Worm (Caenorhabditis elegans) whole organism, young adult: ENCODE measurements around the gene try-5.

ENCODE experiments used
- B0261.1 ChIP-seq: sonication (generic microtip); optimal IDR thresholded peaks from 2 replicates; lab custom pipeline; 2016; ENCODE audit warnings: mild to moderate bottlenecking, missing genetic modification characterization, moderate library complexity, missing compliant biosample characterization
- D2030.7 ChIP-seq: fragments of 200-800 bp; sonication (Bioruptor generic); IDR thresholded peaks from 2 replicates; pipeline ENCODE4 v1.3.6; 2022; ENCODE audit warnings: missing genetic modification reagents, missing genetic modification characterization, missing compliant biosample characterization
- F10E7.11 ChIP-seq: sonication (generic microtip); optimal IDR thresholded peaks from 2 replicates; lab custom pipeline; 2017; ENCODE audit warnings: mild to moderate bottlenecking, missing genetic modification characterization, moderate library complexity, missing compliant biosample characterization
- F22D6.2 ChIP-seq: sonication (generic microtip); optimal IDR thresholded peaks from 2 replicates; lab custom pipeline; 2016; ENCODE audit warnings: mild to moderate bottlenecking, missing genetic modification characterization, missing compliant biosample characterization
- F37B4.10 ChIP-seq: fragments of 200-800 bp; sonication (Bioruptor generic); IDR thresholded peaks from 2 replicates; pipeline ENCODE4 v1.3.6; 2022; ENCODE audit warnings: missing genetic modification characterization, missing compliant biosample characterization
- F39B2.1 ChIP-seq: fragments of 200-800 bp; sonication (Bioruptor generic); IDR thresholded peaks from 2 replicates; pipeline ENCODE4 v1.3.6; 2022; ENCODE audit warnings: missing genetic modification reagents, missing genetic modification characterization, missing compliant biosample characterization
- F49E8.2 ChIP-seq: sonication (generic microtip); optimal IDR thresholded peaks from 3 replicates; lab custom pipeline; 2017; ENCODE audit warnings: missing genetic modification characterization, mild to moderate bottlenecking, missing compliant biosample characterization, antibody characterized with exemption, moderate library complexity; ENCODE audit not compliant: insufficient read depth
- F55B11.4 ChIP-seq: sonication (generic microtip); optimal IDR thresholded peaks from 2 replicates; lab custom pipeline; 2016; ENCODE audit warnings: missing compliant biosample characterization, missing genetic modification characterization, borderline replicate concordance; ENCODE audit not compliant: insufficient read depth
- F57C9.4 ChIP-seq: sonication (generic microtip); optimal IDR thresholded peaks from 2 replicates; lab custom pipeline; 2017; ENCODE audit warnings: mild to moderate bottlenecking, missing genetic modification characterization, missing compliant biosample characterization
- K11D2.4 ChIP-seq: fragments of 200-800 bp; sonication (Bioruptor generic); IDR thresholded peaks from 2 replicates; pipeline ENCODE4 v1.3.6; 2022; ENCODE audit warnings: missing genetic modification reagents, missing genetic modification characterization, missing compliant biosample characterization
- ZK185.1 ChIP-seq: sonication (generic microtip); optimal IDR thresholded peaks from 2 replicates; lab custom pipeline; 2016; ENCODE audit warnings: mild to moderate bottlenecking, missing genetic modification characterization, missing compliant biosample characterization; ENCODE audit not compliant: poor library complexity, severe bottlenecking
- ama-1 ChIP-seq, 3 experiments: fragments of 150-350 bp in 1 of 3; sonication (generic microtip) in 2 of 3; optimal IDR thresholded peaks; 2 replicates each; lab custom pipeline; 2014 to 2018; ENCODE audit warnings: missing biosample characterization in 2 of 3, missing genetic modification characterization in 2 of 3, missing genetic modification reagents in 2 of 3
- aptf-2 ChIP-seq: fragments of 200-800 bp; sonication (Bioruptor generic); conservative IDR thresholded peaks from 2 replicates; pipeline ENCODE4 v1.3.6; 2022; ENCODE audit warnings: missing genetic modification reagents, missing genetic modification characterization, missing compliant biosample characterization
- aptf-3 ChIP-seq: fragments of 200-800 bp; sonication (Bioruptor generic); IDR thresholded peaks from 2 replicates; pipeline ENCODE4 v1.3.6; 2022; ENCODE audit warnings: missing genetic modification characterization, missing compliant biosample characterization
- bed-2 ChIP-seq: fragments of 200-800 bp; sonication (Bioruptor generic); IDR thresholded peaks from 2 replicates; pipeline ENCODE4 v1.3.6; 2022; ENCODE audit warnings: missing genetic modification reagents, missing genetic modification characterization, missing compliant biosample characterization
- ceh-27 ChIP-seq: fragments of 200-800 bp; sonication (Bioruptor generic); optimal IDR thresholded peaks from 2 replicates; lab custom pipeline; 2018; ENCODE audit warnings: mild to moderate bottlenecking, missing genetic modification characterization, moderate library complexity, missing compliant biosample characterization
- ceh-58 ChIP-seq: fragments of 200-800 bp; sonication (Bioruptor generic); IDR thresholded peaks from 2 replicates; pipeline ENCODE4 v1.3.6; 2022; ENCODE audit warnings: missing genetic modification characterization, missing compliant biosample characterization
- ceh-79 ChIP-seq: sonication (generic microtip); optimal IDR thresholded peaks from 2 replicates; lab custom pipeline; 2017; ENCODE audit warnings: mild to moderate bottlenecking, missing genetic modification characterization, missing compliant biosample characterization
- dox-1 ChIP-seq: fragments of 200-800 bp; sonication (Bioruptor generic); IDR thresholded peaks from 2 replicates; pipeline ENCODE4 v1.3.6; 2022; ENCODE audit warnings: missing genetic modification reagents, missing genetic modification characterization, missing compliant biosample characterization
- dpl-1 ChIP-seq: fragments of 150-350 bp; optimal IDR thresholded peaks from 2 replicates; lab custom pipeline; 2014; ENCODE audit warnings: missing biosample characterization, missing genetic modification reagents, missing genetic modification characterization
- ets-4 ChIP-seq: fragments of 200-800 bp; sonication (Bioruptor generic); optimal IDR thresholded peaks from 2 replicates; lab custom pipeline; 2018; ENCODE audit warnings: mild to moderate bottlenecking, missing genetic modification characterization, missing compliant biosample characterization
- fkh-3 ChIP-seq: sonication (generic microtip); optimal IDR thresholded peaks from 2 replicates; lab custom pipeline; 2016; ENCODE audit warnings: mild to moderate bottlenecking, missing genetic modification characterization, missing compliant biosample characterization
- gei-17 ChIP-seq: fragments of 200-800 bp; sonication (Bioruptor generic); optimal IDR thresholded peaks from 2 replicates; lab custom pipeline; 2018; ENCODE audit warnings: mild to moderate bottlenecking, missing genetic modification characterization, missing compliant biosample characterization
- hlh-12 ChIP-seq: sonication (generic microtip); optimal IDR thresholded peaks from 2 replicates; lab custom pipeline; 2016; ENCODE audit warnings: missing genetic modification characterization, missing compliant biosample characterization
- hmg-1.2 ChIP-seq: fragments of 200-800 bp; sonication (Bioruptor generic); IDR thresholded peaks from 2 replicates; pipeline ENCODE4 v1.3.6; 2022; ENCODE audit warnings: missing genetic modification reagents, missing genetic modification characterization, missing compliant biosample characterization
- hmg-20 ChIP-seq: fragments of 200-800 bp; sonication (Bioruptor generic); IDR thresholded peaks from 2 replicates; pipeline ENCODE4 v1.3.6; 2022; ENCODE audit warnings: missing genetic modification reagents, missing genetic modification characterization, missing compliant biosample characterization
- hrde-1 ChIP-seq: sonication (generic microtip); optimal IDR thresholded peaks from 2 replicates; lab custom pipeline; 2016; ENCODE audit warnings: missing genetic modification characterization, mild to moderate bottlenecking, missing compliant biosample characterization, moderate library complexity, missing genotype, missing genetic modification reagents, borderline replicate concordance
- hsf-1 ChIP-seq: fragments of 200-800 bp; sonication (Bioruptor generic); IDR thresholded peaks from 2 replicates; pipeline ENCODE4 v1.3.6; 2022; ENCODE audit warnings: missing genetic modification reagents, missing genetic modification characterization, missing compliant biosample characterization
- lin-54 ChIP-seq: fragments of 200-800 bp; sonication (Bioruptor generic); optimal IDR thresholded peaks from 2 replicates; lab custom pipeline; 2018; ENCODE audit warnings: mild to moderate bottlenecking, missing genetic modification characterization, missing compliant biosample characterization
- lir-1 ChIP-seq: fragments of 200-800 bp; sonication (Bioruptor generic); conservative IDR thresholded peaks from 2 replicates; pipeline ENCODE4 v1.3.6; 2022; ENCODE audit warnings: missing genetic modification reagents, missing genetic modification characterization, missing compliant biosample characterization
- lsl-1 ChIP-seq: fragments of 200-800 bp; sonication (Bioruptor generic); optimal IDR thresholded peaks from 2 replicates; lab custom pipeline; 2018; ENCODE audit warnings: mild to moderate bottlenecking, missing genetic modification characterization, moderate library complexity, missing compliant biosample characterization
- madf-10 ChIP-seq: sonication (generic microtip); optimal IDR thresholded peaks from 2 replicates; lab custom pipeline; 2016; ENCODE audit warnings: mild to moderate bottlenecking, missing genetic modification characterization, missing compliant biosample characterization
- madf-6 ChIP-seq: fragments of 200-800 bp; sonication (Bioruptor generic); IDR thresholded peaks from 2 replicates; pipeline ENCODE4 v1.3.6; 2022; ENCODE audit warnings: missing genetic modification reagents, missing genetic modification characterization, missing compliant biosample characterization
- mcd-1 ChIP-seq: fragments of 200-800 bp; sonication (Bioruptor generic); IDR thresholded peaks from 2 replicates; pipeline ENCODE4 v1.3.6; 2022; ENCODE audit warnings: missing genetic modification reagents, missing genetic modification characterization, missing compliant biosample characterization
- mel-28 ChIP-seq: sonication (generic microtip); optimal IDR thresholded peaks from 2 replicates; lab custom pipeline; 2016; ENCODE audit warnings: borderline replicate concordance, mild to moderate bottlenecking, missing genetic modification characterization, missing compliant biosample characterization
- nhr-179 ChIP-seq: sonication (generic microtip); optimal IDR thresholded peaks from 2 replicates; lab custom pipeline; 2016; ENCODE audit warnings: mild to moderate bottlenecking, missing genetic modification characterization, missing compliant biosample characterization
- nhr-90 ChIP-seq: sonication (generic microtip); optimal IDR thresholded peaks from 2 replicates; lab custom pipeline; 2016; ENCODE audit warnings: missing genotype, mild to moderate bottlenecking, missing genetic modification characterization, missing compliant biosample characterization
- pbrm-1 ChIP-seq: fragments of 200-800 bp; sonication (Bioruptor generic); IDR thresholded peaks from 2 replicates; pipeline ENCODE4 v1.3.6; 2022; ENCODE audit warnings: missing genetic modification reagents, missing genetic modification characterization, missing compliant biosample characterization
- pha-4 ChIP-seq: fragments of 150-350 bp; sonication (generic microtip); optimal IDR thresholded peaks from 2 replicates; lab custom pipeline; 2014; ENCODE audit warnings: missing biosample characterization, missing genetic modification reagents, missing genetic modification characterization
- rpc-1 ChIP-seq, 2 experiments: fragments of 150-350 bp in 1 of 2; sonication (generic microtip) in 1 of 2; optimal IDR thresholded peaks; 2 replicates each; lab custom pipeline; 2014 to 2018; ENCODE audit warnings: missing biosample characterization in 1 of 2, missing genetic modification characterization in 1 of 2, missing genetic modification reagents in 1 of 2, missing genotype in 1 of 2
- sea-2 ChIP-seq: fragments of 200-800 bp; sonication (Bioruptor generic); IDR thresholded peaks from 2 replicates; pipeline ENCODE4 v1.3.6; 2022; ENCODE audit warnings: missing genetic modification characterization, missing compliant biosample characterization
- snpc-3.4 ChIP-seq: sonication (generic microtip); optimal IDR thresholded peaks from 2 replicates; lab custom pipeline; 2017; ENCODE audit warnings: missing genetic modification characterization, mild to moderate bottlenecking, missing compliant biosample characterization, antibody characterized with exemption, moderate library complexity, missing genotype, missing genetic modification reagents
- snpc-4 ChIP-seq, 5 experiments: fragments of 150-350 bp in 1 of 5; sonication (generic microtip) in 4 of 5; optimal IDR thresholded peaks; 2 replicates each; lab custom pipeline; 2014 to 2018; ENCODE audit warnings: missing genetic modification characterization in 5 of 5, missing biosample characterization in 3 of 5, antibody characterized with exemption in 2 of 5, mild to moderate bottlenecking in 2 of 5, missing compliant biosample characterization in 2 of 5, missing genotype in 2 of 5, moderate library complexity in 2 of 5, missing genetic modification reagents in 1 of 5
- sptf-2 ChIP-seq: fragments of 200-800 bp; sonication (Bioruptor generic); optimal IDR thresholded peaks from 2 replicates; lab custom pipeline; 2018; ENCODE audit warnings: mild to moderate bottlenecking, missing genetic modification characterization, missing compliant biosample characterization
- tbx-9 ChIP-seq: sonication (generic microtip); optimal IDR thresholded peaks from 2 replicates; lab custom pipeline; 2016; ENCODE audit warnings: borderline replicate concordance, missing genetic modification characterization, inconsistent platforms, missing compliant biosample characterization
- tlf-1 ChIP-seq: fragments of 200-800 bp; sonication (Bioruptor generic); optimal IDR thresholded peaks from 2 replicates; lab custom pipeline; 2018; ENCODE audit warnings: mild to moderate bottlenecking, missing genetic modification characterization, missing compliant biosample characterization
- unc-62 ChIP-seq: fragments of 150-350 bp; optimal IDR thresholded peaks from 2 replicates; lab custom pipeline; 2014; ENCODE audit warnings: missing biosample characterization, missing genetic modification reagents, missing genetic modification characterization
- xnd-1 ChIP-seq: sonication (generic microtip); optimal IDR thresholded peaks from 2 replicates; lab custom pipeline; 2016; ENCODE audit warnings: missing genotype, missing genetic modification reagents, missing genetic modification characterization, missing compliant biosample characterization

Gene try-5

ce11 chrV:9326903-9327302, 19.9 kb upstream of the try-5 start (continued):
- TF ChIP-seq lin-54 (GFP tag; lab: Kevin White, UChicago) (no peak), dpl-1 (no peak), mel-28 (tag; lab: Kevin White, UChicago) (no peak), rpc-1 (optimal IDR thresholded peaks at IDR 0.05; lab: Kevin White, UChicago) (no peak), rpc-1 (tag; optimal IDR thresholded peaks at IDR 0.05; lab: Kevin White, UChicago) (no peak), nhr-179 (no peak), snpc-4 (GFP tag; optimal IDR thresholded peaks at IDR 0.05; lab: Kevin White, UChicago) (no peak), snpc-4 (tag; optimal IDR thresholded peaks at IDR 0.05; lab: Kevin White, UChicago) (peak in 1 of 4 experiments; percentile 13), tlf-1 (GFP tag; lab: Kevin White, UChicago) (no peak), F10E7.11 (tag; lab: Kevin White, UChicago) (no peak), ceh-27 (no peak), ets-4 (GFP tag; lab: Kevin White, UChicago) (no peak), ceh-79 (tag; lab: Kevin White, UChicago) (no peak), B0261.1 (tag; lab: Kevin White, UChicago) (no peak), hsf-1 (GFP tag; lab: Robert Waterston, UW) (no peak; the same call in 1 of the 2 replicates), gei-17 (no peak), fkh-3 (tag; lab: Kevin White, UChicago) (no peak), snpc-3.4 (tag; lab: Kevin White, UChicago) (no peak), unc-62 (no peak), pha-4 (tag; lab: Kevin White, UChicago) (no peak), sptf-2 (no peak), ceh-58 (GFP tag; lab: Robert Waterston, UW) (no peak), xnd-1 (no peak), aptf-2 (GFP tag; lab: Robert Waterston, UW) (no peak), madf-6 (GFP tag; lab: Robert Waterston, UW) (0 out of 2 replicates have a peak, but pooled peaks have one; percentile 21), hmg-1.2 (GFP tag; lab: Robert Waterston, UW) (no peak), sea-2 (GFP tag; lab: Robert Waterston, UW) (no peak), hrde-1 (peak; percentile 72), lir-1 (no peak), F37B4.10 (no peak), aptf-3 (GFP tag; lab: Robert Waterston, UW) (no peak), nhr-90 (tag; lab: Kevin White, UChicago) (no peak), F49E8.2 (tag; lab: Kevin White, UChicago) (no peak), tbx-9 (no peak), F22D6.2 (tag; lab: Kevin White, UChicago) (no peak), D2030.7 (GFP tag; lab: Robert Waterston, UW) (no peak), madf-10 (tag; lab: Kevin White, UChicago) (no peak), hlh-12 (no peak), ama-1 (optimal IDR thresholded peaks at IDR 0.05; lab: Kevin White, UChicago) (no peak), ama-1 (GFP tag; optimal IDR thresholded peaks at IDR 0.05; lab: Kevin White, UChicago) (peak in 1 of 2 experiments; percentile 4), F55B11.4 (tag; lab: Kevin White, UChicago) (no peak), ZK185.1 (tag; lab: Kevin White, UChicago) (no peak), F57C9.4 (tag; lab: Kevin White, UChicago) (no peak), bed-2 (GFP tag; lab: Robert Waterston, UW) (no peak), mcd-1 (GFP tag; lab: Robert Waterston, UW) (no peak), pbrm-1 (GFP tag; lab: Robert Waterston, UW) (no peak), hmg-20 (GFP tag; lab: Robert Waterston, UW) (no peak), F39B2.1 (GFP tag; lab: Robert Waterston, UW) (no peak), lsl-1 (no peak), K11D2.4 (GFP tag; lab: Robert Waterston, UW) (no peak), dox-1 (GFP tag; lab: Robert Waterston, UW) (no peak)
